Worm (Caenorhabditis elegans) whole organism, L2 larva: Measurements from ENCODE around the gene dhs-13.

Experiments used
- snpc-4 ChIP-seq: fragments of 150-350 bp; optimal IDR thresholded peaks from 2 replicates; lab custom pipeline; 2014; ENCODE audit warnings: missing biosample characterization, missing genetic modification characterization
- unc-39 ChIP-seq: fragments of 150-350 bp; optimal IDR thresholded peaks from 2 replicates; lab custom pipeline; 2014; ENCODE audit warnings: missing biosample characterization, missing genetic modification characterization

- TF ChIP-seq snpc-4 (tag; lab: Kevin White, UChicago) (no peak), unc-39 (tag; lab: Kevin White, UChicago) (no peak)
These were observed 53.3 kb downstream of the dhs-13 start for ce11 chrV:1718232-1718631.
